Worm (Caenorhabditis elegans): ENCODE data around the gene F21D12.2.
A peak's percentile ranks its signal among the peaks of the same experiment; 100 is the strongest.

The F21D12.2 gene

ce11 chrII:7289923-7290476 is 27.6 kb upstream of the F21D12.2 start, which contains the start of gene C30G12.2 (continued):
- TF ChIP-seq tra-1 (GFP tag; IDR thresholded peaks at IDR 0.05) (peak; percentile 89), nhr-237 (tag; optimal IDR thresholded peaks at IDR 0.05) (no peak), unc-39 (tag; optimal IDR thresholded peaks at IDR 0.05) (no peak), dpl-1 (GFP tag; optimal IDR thresholded peaks at IDR 0.05) (no peak), mdt-29 (GFP tag; IDR thresholded peaks at IDR 0.05) (0 out of 2 replicates have a peak, but pooled peaks have one; percentile 13)

- TF ChIP-seq nhr-42 (GFP tag; IDR thresholded peaks at IDR 0.05): no peak
- no peak for TF ChIP-seq zfp-3 (GFP tag; conservative IDR thresholded peaks at IDR 0.05)
- TF ChIP-seq ztf-7 (tag; optimal IDR thresholded peaks at IDR 0.05): no peak
- no peak for TF ChIP-seq dmd-8 (GFP tag; IDR thresholded peaks at IDR 0.05)
- no peak for TF ChIP-seq lsy-2 (tag; optimal IDR thresholded peaks at IDR 0.05)
- no peak for TF ChIP-seq R02D3.7 (tag; optimal IDR thresholded peaks at IDR 0.05)
- TF ChIP-seq fos-1 (tag; optimal IDR thresholded peaks at IDR 0.05): no peak
- no peak for TF ChIP-seq zag-1 (tag; optimal IDR thresholded peaks at IDR 0.05)
- TF ChIP-seq snpc-4 (tag; optimal IDR thresholded peaks at IDR 0.05): no peak
- TF ChIP-seq ZK546.5 (tag; optimal IDR thresholded peaks at IDR 0.05): no peak
- TF ChIP-seq egl-27 (tag; optimal IDR thresholded peaks at IDR 0.05): no peak
- no peak for TF ChIP-seq nhr-28 (tag; optimal IDR thresholded peaks at IDR 0.05)
- no peak for TF ChIP-seq zfp-2 (tag; optimal IDR thresholded peaks at IDR 0.05)
- no peak for TF ChIP-seq lir-3 (tag; optimal IDR thresholded peaks at IDR 0.05)
- TF ChIP-seq spr-3 (GFP tag; optimal IDR thresholded peaks at IDR 0.05): no peak
- no peak for TF ChIP-seq aly-2 (tag; optimal IDR thresholded peaks at IDR 0.05)
- no peak for TF ChIP-seq mep-1 (tag; optimal IDR thresholded peaks at IDR 0.05)
- TF ChIP-seq skn-1 (tag; optimal IDR thresholded peaks at IDR 0.05): no peak
Observed at ce11 chrII:7295917-7296316, 21.7 kb upstream of the F21D12.2 start, which contains the start of gene C30G12.6. Gene C30G12.6 (minus strand): TSS chrII:7296017.

- TF ChIP-seq tra-1 (GFP tag; IDR thresholded peaks at IDR 0.05) (no peak), Y75B8A.6 (GFP tag; IDR thresholded peaks at IDR 0.05) (no peak)
Observed at ce11 chrII:7298197-7298682, 19.3 kb upstream of the F21D12.2 start, which contains the start of gene puf-8. Gene puf-8 (minus strand): TSS chrII:7298247.

- no peak for TF ChIP-seq dve-1 (tag; optimal IDR thresholded peaks at IDR 0.05; ENCODE audit: insufficient read depth)
- TF ChIP-seq ctbp-1 (GFP tag; IDR thresholded peaks at IDR 0.05): no peak
- TF ChIP-seq ZK337.2 (GFP tag; IDR thresholded peaks at IDR 0.05): no peak
- no peak for TF ChIP-seq tag-97 (GFP tag; IDR thresholded peaks at IDR 0.05)
- no peak for TF ChIP-seq ceh-28 (tag; optimal IDR thresholded peaks at IDR 0.05)
- TF ChIP-seq F44E2.7 (GFP tag; IDR thresholded peaks at IDR 0.05): no peak
- TF ChIP-seq snpc-4 (tag; optimal IDR thresholded peaks at IDR 0.05): no peak
- TF ChIP-seq hmg-1.1 (GFP tag; IDR thresholded peaks at IDR 0.05): no peak
- TF ChIP-seq nhr-42 (GFP tag; IDR thresholded peaks at IDR 0.05): no peak
Observed at ce11 chrII:7299042-7299441, 18.5 kb upstream of the F21D12.2 start, which contains the start of gene C30G12.1. Gene C30G12.1 (plus strand): TSS chrII:7299342.

- TF ChIP-seq zag-1 (tag; optimal IDR thresholded peaks at IDR 0.05) (no peak), Y75B8A.6 (GFP tag; IDR thresholded peaks at IDR 0.05) (no peak), nhr-41 (GFP tag; IDR thresholded peaks at IDR 0.05) (no peak), tag-97 (GFP tag; IDR thresholded peaks at IDR 0.05) (no peak), ceh-62 (tag; optimal IDR thresholded peaks at IDR 0.05) (no peak), T26A8.4 (GFP tag; IDR thresholded peaks at IDR 0.05) (0 out of 2 replicates have a peak, but pooled peaks have one; percentile 50), Y105C5A.15 (GFP tag; IDR thresholded peaks at IDR 0.05) (no peak), daf-16 (GFP tag; optimal IDR thresholded peaks at IDR 0.05) (peak in 1 of 2 experiments; percentile 5), daf-16 (tag; optimal IDR thresholded peaks at IDR 0.05) (no peak), php-3 (GFP tag; IDR thresholded peaks at IDR 0.05) (peak; percentile 23; the same call in 1 of the 2 replicates), F10B5.3 (tag; optimal IDR thresholded peaks at IDR 0.05) (peak; percentile 40), aha-1 (tag) (peak; percentile 96), snpc-1.2 (GFP tag; IDR thresholded peaks at IDR 0.05) (0 out of 2 replicates have a peak, but pooled peaks have one; percentile 64), ceh-28 (tag; optimal IDR thresholded peaks at IDR 0.05) (no peak), nhr-6 (tag; optimal IDR thresholded peaks at IDR 0.05) (peak; percentile 30), zip-11 (GFP tag; IDR thresholded peaks at IDR 0.05) (no peak), nhr-48 (tag; optimal IDR thresholded peaks at IDR 0.05) (no peak), F44E2.7 (GFP tag; IDR thresholded peaks at IDR 0.05) (no peak), mdl-1 (tag; optimal IDR thresholded peaks at IDR 0.05) (no peak)
Observed at ce11 chrII:7301670-7302151, 15.9 kb upstream of the F21D12.2 start, which contains the start of gene cul-4. Gene cul-4 (plus strand): TSS chrII:7302101.
